Worm (Caenorhabditis elegans) whole organism, young adult: Measurements from ENCODE around the gene C03B1.4.
A peak's percentile ranks its signal among the peaks of the same experiment; 100 is the strongest.

Experiments
- B0035.1 ChIP-seq: sonication (generic microtip); optimal IDR thresholded peaks from 2 replicates; lab custom pipeline; 2016; ENCODE audit warnings: missing genetic modification characterization, mild to moderate bottlenecking, missing compliant biosample characterization, missing genotype, missing genetic modification reagents
- C06A6.2 ChIP-seq: fragments of 200-800 bp; sonication (Bioruptor generic); conservative IDR thresholded peaks from 2 replicates; pipeline ENCODE4 v1.3.6; 2022; ENCODE audit warnings: missing genetic modification characterization, missing compliant biosample characterization
- C17E4.6 ChIP-seq: fragments of 200-800 bp; sonication (Bioruptor generic); IDR thresholded peaks from 2 replicates; pipeline ENCODE4 v1.3.6; 2022; ENCODE audit warnings: missing genetic modification reagents, missing genetic modification characterization, missing compliant biosample characterization
- D2030.7 ChIP-seq: fragments of 200-800 bp; sonication (Bioruptor generic); IDR thresholded peaks from 2 replicates; pipeline ENCODE4 v1.3.6; 2022; ENCODE audit warnings: missing genetic modification reagents, missing genetic modification characterization, missing compliant biosample characterization
- F22D6.2 ChIP-seq: sonication (generic microtip); optimal IDR thresholded peaks from 2 replicates; lab custom pipeline; 2016; ENCODE audit warnings: mild to moderate bottlenecking, missing genetic modification characterization, missing compliant biosample characterization
- F39B2.1 ChIP-seq: fragments of 200-800 bp; sonication (Bioruptor generic); IDR thresholded peaks from 2 replicates; pipeline ENCODE4 v1.3.6; 2022; ENCODE audit warnings: missing genetic modification reagents, missing genetic modification characterization, missing compliant biosample characterization
- F49E8.2 ChIP-seq: sonication (generic microtip); optimal IDR thresholded peaks from 3 replicates; lab custom pipeline; 2017; ENCODE audit warnings: missing genetic modification characterization, mild to moderate bottlenecking, missing compliant biosample characterization, antibody characterized with exemption, moderate library complexity; ENCODE audit not compliant: insufficient read depth
- F52B5.7 ChIP-seq: sonication (generic microtip); optimal IDR thresholded peaks from 2 replicates; lab custom pipeline; 2016; ENCODE audit warnings: mild to moderate bottlenecking, missing genetic modification characterization, missing compliant biosample characterization
- F57A8.1 ChIP-seq: fragments of 200-800 bp; sonication (Bioruptor generic); optimal IDR thresholded peaks from 2 replicates; lab custom pipeline; 2018; ENCODE audit warnings: mild to moderate bottlenecking, missing genetic modification characterization, moderate library complexity, missing compliant biosample characterization
- K11D2.4 ChIP-seq: fragments of 200-800 bp; sonication (Bioruptor generic); IDR thresholded peaks from 2 replicates; pipeline ENCODE4 v1.3.6; 2022; ENCODE audit warnings: missing genetic modification reagents, missing genetic modification characterization, missing compliant biosample characterization
- T07F8.4 ChIP-seq: sonication (generic microtip); optimal IDR thresholded peaks from 2 replicates; lab custom pipeline; 2016; ENCODE audit warnings: mild to moderate bottlenecking, missing genetic modification characterization, moderate library complexity, missing compliant biosample characterization
- Y53F4B.3 ChIP-seq: fragments of 200-800 bp; sonication (Bioruptor generic); IDR thresholded peaks from 2 replicates; pipeline ENCODE4 v1.3.6; 2022; ENCODE audit warnings: missing genetic modification reagents, missing genetic modification characterization, missing compliant biosample characterization
- Y67H2A.10 ChIP-seq: fragments of 200-800 bp; sonication (Bioruptor generic); conservative IDR thresholded peaks from 2 replicates; pipeline ENCODE4 v1.3.6; 2022; ENCODE audit warnings: missing genetic modification reagents, missing genetic modification characterization, missing compliant biosample characterization
- Y79H2A.3 ChIP-seq: fragments of 200-800 bp; sonication (Bioruptor generic); conservative IDR thresholded peaks from 2 replicates; pipeline ENCODE4 v1.3.6; 2022; ENCODE audit warnings: missing genetic modification reagents, missing genetic modification characterization, missing compliant biosample characterization
- akir-1 ChIP-seq: fragments of 200-800 bp; sonication (Bioruptor generic); optimal IDR thresholded peaks from 2 replicates; lab custom pipeline; 2018; ENCODE audit warnings: mild to moderate bottlenecking, missing genetic modification characterization, moderate library complexity, missing compliant biosample characterization
- athp-1 ChIP-seq: sonication (generic microtip); optimal IDR thresholded peaks from 2 replicates; lab custom pipeline; 2017; ENCODE audit warnings: mild to moderate bottlenecking, missing genetic modification characterization, missing compliant biosample characterization
- chd-7 ChIP-seq: sonication (generic microtip); optimal IDR thresholded peaks from 2 replicates; lab custom pipeline; 2016; ENCODE audit warnings: mild to moderate bottlenecking, missing genetic modification characterization, moderate library complexity, missing compliant biosample characterization
- dpff-1 ChIP-seq: sonication (generic microtip); optimal IDR thresholded peaks from 2 replicates; lab custom pipeline; 2017; ENCODE audit warnings: mild to moderate bottlenecking, missing genetic modification characterization, missing compliant biosample characterization
- dpl-1 ChIP-seq: fragments of 150-350 bp; optimal IDR thresholded peaks from 2 replicates; lab custom pipeline; 2014; ENCODE audit warnings: missing biosample characterization, missing genetic modification reagents, missing genetic modification characterization
- efl-1 ChIP-seq: fragments of 150-350 bp; optimal IDR thresholded peaks from 2 replicates; lab custom pipeline; 2014; ENCODE audit warnings: missing biosample characterization, missing genetic modification reagents, missing genetic modification characterization
- ekl-4 ChIP-seq: fragments of 200-800 bp; sonication (Bioruptor generic); IDR thresholded peaks from 2 replicates; pipeline ENCODE4 v1.3.6; 2022; ENCODE audit warnings: missing genetic modification reagents, missing genetic modification characterization, missing compliant biosample characterization
- him-1 ChIP-seq: sonication (generic microtip); optimal IDR thresholded peaks from 2 replicates; lab custom pipeline; 2016; ENCODE audit warnings: missing genotype, missing genetic modification reagents, missing genetic modification characterization, missing compliant biosample characterization
- hlh-12 ChIP-seq: sonication (generic microtip); optimal IDR thresholded peaks from 2 replicates; lab custom pipeline; 2016; ENCODE audit warnings: missing genetic modification characterization, missing compliant biosample characterization
- hmg-20 ChIP-seq: fragments of 200-800 bp; sonication (Bioruptor generic); IDR thresholded peaks from 2 replicates; pipeline ENCODE4 v1.3.6; 2022; ENCODE audit warnings: missing genetic modification reagents, missing genetic modification characterization, missing compliant biosample characterization
- lin-35 ChIP-seq, 3 experiments: fragments of 150-350 bp in 2 of 3; sonication (generic microtip) in 1 of 3; optimal IDR thresholded peaks; 2 replicates each; lab custom pipeline; 2014 to 2018; ENCODE audit warnings: missing biosample characterization in 3 of 3, missing genetic modification characterization in 3 of 3, missing genetic modification reagents in 3 of 3
- lir-1 ChIP-seq: fragments of 200-800 bp; sonication (Bioruptor generic); conservative IDR thresholded peaks from 2 replicates; pipeline ENCODE4 v1.3.6; 2022; ENCODE audit warnings: missing genetic modification reagents, missing genetic modification characterization, missing compliant biosample characterization
- lsy-27 ChIP-seq: sonication (generic microtip); optimal IDR thresholded peaks from 2 replicates; lab custom pipeline; 2017; ENCODE audit warnings: missing genetic modification characterization, mild to moderate bottlenecking, missing compliant biosample characterization, antibody characterized with exemption, missing genotype, borderline replicate concordance; ENCODE audit not compliant: insufficient read depth
- madf-10 ChIP-seq: sonication (generic microtip); optimal IDR thresholded peaks from 2 replicates; lab custom pipeline; 2016; ENCODE audit warnings: mild to moderate bottlenecking, missing genetic modification characterization, missing compliant biosample characterization
- mcd-1 ChIP-seq: fragments of 200-800 bp; sonication (Bioruptor generic); IDR thresholded peaks from 2 replicates; pipeline ENCODE4 v1.3.6; 2022; ENCODE audit warnings: missing genetic modification reagents, missing genetic modification characterization, missing compliant biosample characterization
- nhr-80 ChIP-seq: sonication (generic microtip); optimal IDR thresholded peaks from 2 replicates; lab custom pipeline; 2016; ENCODE audit warnings: missing genetic modification characterization, missing compliant biosample characterization
- rec-8 ChIP-seq, 2 experiments: sonication (generic microtip); optimal IDR thresholded peaks; 2 replicates each; lab custom pipeline; 2016; ENCODE audit warnings: mild to moderate bottlenecking in 2 of 2, missing genetic modification characterization in 2 of 2, missing genetic modification reagents in 2 of 2, missing genotype in 2 of 2, missing biosample characterization in 1 of 2, missing compliant biosample characterization in 1 of 2, moderate library complexity in 1 of 2
- sdz-38 ChIP-seq: sonication (generic microtip); optimal IDR thresholded peaks from 2 replicates; lab custom pipeline; 2016; ENCODE audit warnings: missing genotype, missing genetic modification characterization, missing compliant biosample characterization
- tlf-1 ChIP-seq: fragments of 200-800 bp; sonication (Bioruptor generic); optimal IDR thresholded peaks from 2 replicates; lab custom pipeline; 2018; ENCODE audit warnings: mild to moderate bottlenecking, missing genetic modification characterization, missing compliant biosample characterization
- unc-62 ChIP-seq: fragments of 150-350 bp; optimal IDR thresholded peaks from 2 replicates; lab custom pipeline; 2014; ENCODE audit warnings: missing biosample characterization, missing genetic modification reagents, missing genetic modification characterization
- xnd-1 ChIP-seq: sonication (generic microtip); optimal IDR thresholded peaks from 2 replicates; lab custom pipeline; 2016; ENCODE audit warnings: missing genotype, missing genetic modification reagents, missing genetic modification characterization, missing compliant biosample characterization
- ztf-18 ChIP-seq: sonication (generic microtip); optimal IDR thresholded peaks from 2 replicates; lab custom pipeline; 2016; ENCODE audit warnings: missing genotype, mild to moderate bottlenecking, missing genetic modification characterization, missing compliant biosample characterization
- ztf-22 ChIP-seq: fragments of 200-800 bp; sonication (Bioruptor generic); optimal IDR thresholded peaks from 2 replicates; lab custom pipeline; 2018; ENCODE audit warnings: mild to moderate bottlenecking, missing genetic modification characterization, moderate library complexity, missing compliant biosample characterization
- ztf-6 ChIP-seq: fragments of 200-800 bp; sonication (Bioruptor generic); IDR thresholded peaks from 2 replicates; pipeline ENCODE4 v1.3.6; 2022; ENCODE audit warnings: missing genetic modification reagents, missing genetic modification characterization, missing compliant biosample characterization

Gene C03B1.4

DNA sequence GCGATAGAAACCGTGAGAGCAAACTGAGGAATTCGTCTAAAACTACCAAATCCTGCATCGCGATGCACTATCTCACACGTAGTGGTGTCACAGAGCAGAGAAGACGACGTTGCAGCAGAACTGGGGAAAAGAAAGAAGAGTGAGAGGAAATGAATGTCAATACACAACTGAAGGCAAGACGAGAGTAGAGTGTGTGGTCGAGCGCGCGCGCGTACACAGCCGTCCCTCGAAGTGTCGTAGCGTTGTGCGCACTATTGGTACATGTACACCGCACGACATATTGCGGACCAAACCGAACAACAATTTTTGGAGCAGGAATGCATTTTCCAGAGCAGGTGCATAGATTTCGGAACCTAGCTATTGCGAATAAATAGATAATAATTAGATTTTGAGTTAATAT lies 14.1 kb downstream of the C03B1.4 start (continued):
- no peak for TF ChIP-seq Y67H2A.10 (GFP tag; lab: Robert Waterston, UW)
- peak; percentile 59 for TF ChIP-seq nhr-80
- 0 out of 2 replicates have a peak, but pooled peaks have one; percentile 25 for TF ChIP-seq ztf-6 (GFP tag; lab: Robert Waterston, UW)
- TF ChIP-seq efl-1: peak; percentile 16
- TF ChIP-seq D2030.7 (GFP tag; lab: Robert Waterston, UW): no peak
- TF ChIP-seq Y53F4B.3 (GFP tag; lab: Robert Waterston, UW): no peak
- no peak for TF ChIP-seq F49E8.2 (tag; lab: Kevin White, UChicago)
- TF ChIP-seq B0035.1 (tag; lab: Kevin White, UChicago): no peak
- TF ChIP-seq him-1 (tag; lab: Kevin White, UChicago): no peak
- TF ChIP-seq C17E4.6 (GFP tag; lab: Robert Waterston, UW): no peak
- no peak for TF ChIP-seq lir-1 (GFP tag; lab: Robert Waterston, UW)
- TF ChIP-seq unc-62 (GFP tag; lab: Kevin White, UChicago): no peak
- 0 out of 2 replicates have a peak, but pooled peaks have one; percentile 34 for TF ChIP-seq mcd-1 (GFP tag; lab: Robert Waterston, UW)
- no peak for TF ChIP-seq xnd-1 (tag; lab: Kevin White, UChicago)
- no peak for TF ChIP-seq akir-1 (GFP tag; lab: Kevin White, UChicago)
- TF ChIP-seq dpff-1: no peak
- TF ChIP-seq rec-8 (tag; optimal IDR thresholded peaks at IDR 0.05; lab: Kevin White, UChicago): no peak
- no peak for TF ChIP-seq Y79H2A.3 (GFP tag; lab: Robert Waterston, UW)
- TF ChIP-seq K11D2.4 (GFP tag; lab: Robert Waterston, UW): no peak
- TF ChIP-seq sdz-38 (tag; lab: Kevin White, UChicago): no peak
- no peak for TF ChIP-seq hlh-12 (tag; lab: Kevin White, UChicago)
- TF ChIP-seq F57A8.1 (GFP tag; lab: Kevin White, UChicago): no peak
- TF ChIP-seq lin-35 (GFP tag; optimal IDR thresholded peaks at IDR 0.05; lab: Kevin White, UChicago): no peak
- TF ChIP-seq ekl-4 (GFP tag; lab: Robert Waterston, UW): no peak
- peak; percentile 5 for TF ChIP-seq ztf-18 (tag; lab: Kevin White, UChicago)
- peak; percentile 36 for TF ChIP-seq ztf-22 (GFP tag; lab: Kevin White, UChicago)
- TF ChIP-seq lsy-27 (tag; lab: Kevin White, UChicago): no peak
- TF ChIP-seq F22D6.2 (tag; lab: Kevin White, UChicago): no peak

DNA sequence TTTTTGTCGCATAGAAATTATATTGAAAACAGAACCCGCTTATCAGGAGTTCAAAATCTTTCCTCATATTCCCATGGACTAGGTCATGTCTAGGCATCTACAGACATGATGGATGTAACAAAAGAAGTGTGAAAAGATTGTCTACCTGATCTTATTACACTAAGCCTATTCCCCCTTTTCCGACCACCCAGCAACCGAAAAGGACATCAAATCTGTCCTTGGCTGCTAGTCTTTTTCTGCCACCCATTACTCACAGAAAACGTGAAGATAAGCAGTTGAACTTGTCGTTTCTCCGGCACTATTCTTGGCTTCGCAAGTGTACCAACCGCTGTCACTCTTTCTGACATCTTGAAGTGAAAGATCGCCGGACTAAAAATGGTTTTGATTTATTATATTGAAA lies 18.6 kb downstream of the C03B1.4 start:
- TF ChIP-seq F52B5.7 (tag; lab: Kevin White, UChicago): no peak
- no peak for TF ChIP-seq F39B2.1 (GFP tag; lab: Robert Waterston, UW)
- no peak for TF ChIP-seq D2030.7 (GFP tag; lab: Robert Waterston, UW)
- TF ChIP-seq athp-1: no peak
- no peak for TF ChIP-seq lin-35 (GFP tag; optimal IDR thresholded peaks at IDR 0.05; lab: Kevin White, UChicago)
- no peak for TF ChIP-seq hmg-20 (GFP tag; lab: Robert Waterston, UW)
- no peak for TF ChIP-seq madf-10
- TF ChIP-seq dpl-1 (GFP tag; lab: Kevin White, UChicago): no peak
- no peak for TF ChIP-seq chd-7 (tag; lab: Kevin White, UChicago)

DNA sequence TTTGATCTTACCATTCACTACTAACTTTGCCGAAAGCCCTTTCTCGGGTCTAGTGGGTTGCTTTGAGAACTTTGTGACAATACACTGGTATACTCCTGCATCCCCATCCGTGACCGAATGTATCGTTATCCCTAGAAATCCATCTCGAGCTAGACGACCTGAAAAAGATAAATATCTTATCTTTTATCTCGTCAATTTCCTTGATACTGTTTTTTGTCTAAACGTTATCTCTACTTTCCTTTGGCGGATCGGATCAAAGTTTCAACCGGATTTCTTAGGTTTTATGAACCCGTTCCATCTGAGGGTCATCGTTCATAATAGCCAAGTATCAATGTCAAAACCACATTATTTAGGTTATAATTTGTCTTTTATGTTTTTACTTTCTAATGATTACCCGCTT lies 20.2 kb downstream of the C03B1.4 start:
- TF ChIP-seq C06A6.2 (GFP tag; lab: Robert Waterston, UW) (no peak), T07F8.4 (tag; lab: Kevin White, UChicago) (no peak), lsy-27 (tag; lab: Kevin White, UChicago) (no peak), tlf-1 (no peak), K11D2.4 (GFP tag; lab: Robert Waterston, UW) (no peak)
